Fruit fly (Drosophila melanogaster) whole organism, pupa: Measurements from ENCODE around the gene Ama.

Experiments
- CG14655 ChIP-seq: fragments of 200-800 bp; sonication (Bioruptor generic); optimal IDR thresholded peaks from 3 replicates; lab custom pipeline; 2017; ENCODE audit warnings: mild to moderate bottlenecking, missing biosample characterization, missing genetic modification reagents, missing genetic modification characterization
- CG8159 ChIP-seq: fragments of 200-800 bp; sonication (Bioruptor generic); optimal IDR thresholded peaks from 3 replicates; lab custom pipeline; 2018; ENCODE audit warnings: missing biosample characterization, mild to moderate bottlenecking, missing genetic modification characterization, moderate library complexity
- D1 ChIP-seq: fragments of 200-800 bp; sonication (Bioruptor generic); optimal IDR thresholded peaks from 2 replicates; lab custom pipeline; 2018; ENCODE audit warnings: missing biosample characterization, mild to moderate bottlenecking, missing genetic modification characterization, moderate library complexity
- fd96Ca ChIP-seq: fragments of 200-800 bp; sonication (Bioruptor generic); IDR thresholded peaks from 3 replicates; pipeline ENCODE4 v1.3.6; 2022; ENCODE audit warnings: missing biosample characterization, missing genetic modification characterization

dm6 chr3R:6812876-6813199 lies 50.4 kb downstream of the Ama start:
- no peak for TF ChIP-seq fd96Ca (GFP tag; lab: Robert Waterston, UW)
- no peak for TF ChIP-seq D1 (tag; lab: Kevin White, UChicago)
- no peak for TF ChIP-seq CG8159 (tag; lab: Kevin White, UChicago)
- no peak for TF ChIP-seq CG14655 (GFP tag; lab: Kevin White, UChicago)
